Fruit fly (Drosophila melanogaster) whole organism, pupa: ENCODE results near the gene FucTB.

Experiments
- CG10348 ChIP-seq: fragments of 200-800 bp; sonication (Bioruptor generic); IDR thresholded peaks from 2 replicates; pipeline ENCODE4 v1.3.6; 2022; ENCODE audit warnings: missing biosample characterization, missing genetic modification characterization
- CG12605 ChIP-seq: fragments of 200-800 bp; sonication (Bioruptor generic); IDR thresholded peaks from 2 replicates; pipeline ENCODE4 v1.3.6; 2022; ENCODE audit warnings: missing biosample characterization, missing genetic modification characterization
- CG13204 ChIP-seq: fragments of 200-800 bp; sonication (Bioruptor generic); optimal IDR thresholded peaks from 2 replicates; lab custom pipeline; 2018; ENCODE audit warnings: missing biosample characterization, mild to moderate bottlenecking, missing genetic modification characterization, moderate library complexity
- CG14655 ChIP-seq: fragments of 200-800 bp; sonication (Bioruptor generic); optimal IDR thresholded peaks from 3 replicates; lab custom pipeline; 2017; ENCODE audit warnings: mild to moderate bottlenecking, missing biosample characterization, missing genetic modification reagents, missing genetic modification characterization
- CG15710 ChIP-seq: fragments of 200-800 bp; sonication (Bioruptor generic); optimal IDR thresholded peaks from 2 replicates; lab custom pipeline; 2018; ENCODE audit warnings: missing biosample characterization, mild to moderate bottlenecking, missing genetic modification characterization, moderate library complexity
- CG17806 ChIP-seq: fragments of 200-800 bp; sonication (Bioruptor generic); optimal IDR thresholded peaks from 2 replicates; lab custom pipeline; 2018; ENCODE audit warnings: missing biosample characterization, mild to moderate bottlenecking, missing genetic modification characterization, moderate library complexity
- CG32121 ChIP-seq: fragments of 200-800 bp; sonication (Bioruptor generic); IDR thresholded peaks from 2 replicates; pipeline ENCODE4 v1.3.6; 2022; ENCODE audit warnings: missing biosample characterization, missing genetic modification characterization
- CG34367 ChIP-seq: fragments of 200-800 bp; sonication (Bioruptor generic); optimal IDR thresholded peaks from 2 replicates; lab custom pipeline; 2018; ENCODE audit warnings: missing biosample characterization, mild to moderate bottlenecking, missing genetic modification characterization
- CG4496 ChIP-seq: fragments of 200-800 bp; sonication (Bioruptor generic); IDR thresholded peaks from 3 replicates; pipeline ENCODE4 v1.3.6; 2022; ENCODE audit warnings: missing biosample characterization, missing genetic modification characterization
- CG8159 ChIP-seq: fragments of 200-800 bp; sonication (Bioruptor generic); optimal IDR thresholded peaks from 3 replicates; lab custom pipeline; 2018; ENCODE audit warnings: missing biosample characterization, mild to moderate bottlenecking, missing genetic modification characterization, moderate library complexity
- CG8301 ChIP-seq: fragments of 200-800 bp; sonication (Bioruptor generic); optimal IDR thresholded peaks from 2 replicates; lab custom pipeline; 2018; ENCODE audit warnings: missing biosample characterization, mild to moderate bottlenecking, missing genetic modification characterization
- CG9948 ChIP-seq: fragments of 200-800 bp; sonication (Bioruptor generic); optimal IDR thresholded peaks from 2 replicates; lab custom pipeline; 2018; ENCODE audit warnings: missing biosample characterization, mild to moderate bottlenecking, missing genetic modification characterization, moderate library complexity
- D1 ChIP-seq: fragments of 200-800 bp; sonication (Bioruptor generic); optimal IDR thresholded peaks from 2 replicates; lab custom pipeline; 2018; ENCODE audit warnings: missing biosample characterization, mild to moderate bottlenecking, missing genetic modification characterization, moderate library complexity
- EcR ChIP-seq: fragments of 200-800 bp; sonication (Bioruptor generic); optimal IDR thresholded peaks from 3 replicates; lab custom pipeline; 2019; ENCODE audit warnings: missing biosample characterization, missing genetic modification characterization, mild to moderate bottlenecking, moderate library complexity, missing genetic modification reagents
- Ets98B ChIP-seq: fragments of 200-800 bp; sonication (Bioruptor generic); IDR thresholded peaks from 2 replicates; pipeline ENCODE4 v1.3.6; 2022; ENCODE audit warnings: missing biosample characterization, missing genetic modification characterization
- Pif1A ChIP-seq: fragments of 200-800 bp; sonication (Bioruptor generic); optimal IDR thresholded peaks from 3 replicates; lab custom pipeline; 2016; ENCODE audit warnings: missing biosample characterization, missing genetic modification characterization
- Pif1B ChIP-seq: fragments of 200-800 bp; sonication (Bioruptor generic); optimal IDR thresholded peaks from 3 replicates; lab custom pipeline; 2016; ENCODE audit warnings: missing biosample characterization, missing genetic modification characterization
- Snoo ChIP-seq: fragments of 200-800 bp; sonication (Bioruptor generic); optimal IDR thresholded peaks from 3 replicates; lab custom pipeline; 2017; ENCODE audit warnings: missing biosample characterization, mild to moderate bottlenecking, missing genetic modification characterization, inconsistent platforms
- fd96Ca ChIP-seq: fragments of 200-800 bp; sonication (Bioruptor generic); IDR thresholded peaks from 3 replicates; pipeline ENCODE4 v1.3.6; 2022; ENCODE audit warnings: missing biosample characterization, missing genetic modification characterization
- gl ChIP-seq: fragments of 200-800 bp; sonication (Bioruptor generic); optimal IDR thresholded peaks from 2 replicates; lab custom pipeline; 2018; ENCODE audit warnings: missing biosample characterization, mild to moderate bottlenecking, missing genetic modification characterization
- rn ChIP-seq: fragments of 200-800 bp; sonication (Bioruptor generic); IDR thresholded peaks from 2 replicates; pipeline ENCODE4 v1.3.6; 2022; ENCODE audit warnings: missing biosample characterization, missing genetic modification characterization

The FucTB gene

dm6 chr2L:9440640-9441039, 9.8 kb upstream of the FucTB start, which contains the start of gene CG33723:
CG33723 (minus strand) TSS chr2L:9440740.
- TF ChIP-seq CG17806 (no peak), CG4496 (no peak), CG9948 (tag; lab: Kevin White, UChicago) (no peak), CG8159 (no peak), CG15710 (tag; lab: Kevin White, UChicago) (no peak)
- TF ChIP-seq, all 21 proteins: peak for 0

- peak; percentile 7 for TF ChIP-seq Pif1A (GFP tag; lab: Kevin White, UChicago)
- TF ChIP-seq CG32121 (GFP tag; lab: Robert Waterston, UW): peak; percentile 42; the same call in 1 of the 2 replicates
- no peak for TF ChIP-seq rn
- TF ChIP-seq D1: no peak
- peak; percentile 44 for TF ChIP-seq CG8159
- TF ChIP-seq CG12605: no peak
- TF ChIP-seq Pif1B (GFP tag; lab: Kevin White, UChicago): no peak
- TF ChIP-seq Ets98B (GFP tag; lab: Robert Waterston, UW): peak; percentile 47
- peak; percentile 34 for TF ChIP-seq CG8301 (tag; lab: Kevin White, UChicago)
- TF ChIP-seq CG10348: no peak
- TF ChIP-seq CG17806: peak; percentile 39
- no peak; the same call in 2 of the 3 replicates for TF ChIP-seq fd96Ca (GFP tag; lab: Robert Waterston, UW)
- TF ChIP-seq CG14655: peak; percentile 40
- peak; percentile 27 for TF ChIP-seq CG9948 (tag; lab: Kevin White, UChicago)
- no peak for TF ChIP-seq CG13204
- peak; percentile 23 for TF ChIP-seq CG34367 (tag; lab: Kevin White, UChicago)
- peak; percentile 70; the same call in 1 of the 3 replicates for TF ChIP-seq CG4496
- TF ChIP-seq EcR (GFP tag; lab: Kevin White, UChicago): no peak
- TF ChIP-seq CG15710 (tag; lab: Kevin White, UChicago): peak; percentile 32
- TF ChIP-seq gl (tag; lab: Kevin White, UChicago): no peak
- TF ChIP-seq Snoo: peak; percentile 13
Measured at dm6 chr2L:9438227-9438626, 7.4 kb upstream of the FucTB start.

dm6 chr2L:9437216-9437715, 6.4 kb upstream of the FucTB start, which contains the start of gene numb:
numb (plus strand) TSS chr2L:9437469.
- TF ChIP-seq CG10348 (no peak), CG32121 (GFP tag; lab: Robert Waterston, UW) (0 out of 2 replicates have a peak, but pooled peaks have one; percentile 10), gl (tag; lab: Kevin White, UChicago) (no peak), Ets98B (GFP tag; lab: Robert Waterston, UW) (peak; percentile 45; the same call in 1 of the 2 replicates)
- TF ChIP-seq, all 21 proteins: peak for 2

- no peak for TF ChIP-seq rn
Measured at dm6 chr2L:9436504-9436903, 5.7 kb upstream of the FucTB start, which contains the start of gene RpS28-like. RpS28-like (plus strand) TSS chr2L:9436804.

dm6 chr2L:9435099-9435498, 4.2 kb upstream of the FucTB start, which contains the start of gene CG3769:
CG3769 (plus strand) TSS chr2L:9435399.
- TF ChIP-seq rn: no peak
- TF ChIP-seq, all 21 proteins: peak for 0

dm6 chr2L:9427570-9427969, 3.3 kb downstream of the FucTB start, which contains the start of gene CG42847:
CG42847 (plus strand) TSS chr2L:9427870.
- TF ChIP-seq CG12605 (no peak), CG14655 (no peak), D1 (no peak)

dm6 chr2L:9426534-9426933, 4.3 kb downstream of the FucTB start, which contains the start of gene Fbp2:
Fbp2 (plus strand) TSS chr2L:9426784.
- TF ChIP-seq CG32121 (GFP tag; lab: Robert Waterston, UW) (no peak), gl (tag; lab: Kevin White, UChicago) (no peak), Snoo (no peak), D1 (no peak), CG9948 (tag; lab: Kevin White, UChicago) (no peak), CG34367 (tag; lab: Kevin White, UChicago) (no peak), fd96Ca (GFP tag; lab: Robert Waterston, UW) (no peak), CG10348 (no peak), CG4496 (no peak), CG15710 (tag; lab: Kevin White, UChicago) (no peak), CG8159 (no peak), CG8301 (tag; lab: Kevin White, UChicago) (no peak), rn (no peak), Ets98B (GFP tag; lab: Robert Waterston, UW) (no peak), EcR (GFP tag; lab: Kevin White, UChicago) (no peak), CG17806 (no peak), CG12605 (no peak), Pif1A (GFP tag; lab: Kevin White, UChicago) (no peak), CG14655 (no peak), CG13204 (no peak)
- TF ChIP-seq, all 21 proteins: peak for 0

- TF ChIP-seq CG4496 (no peak), rn (no peak), CG17806 (no peak), CG34367 (tag; lab: Kevin White, UChicago) (no peak), CG13204 (no peak), CG14655 (no peak), CG32121 (GFP tag; lab: Robert Waterston, UW) (no peak), Snoo (no peak), CG10348 (no peak), CG9948 (tag; lab: Kevin White, UChicago) (no peak), Pif1A (GFP tag; lab: Kevin White, UChicago) (no peak), Ets98B (GFP tag; lab: Robert Waterston, UW) (no peak), fd96Ca (GFP tag; lab: Robert Waterston, UW) (no peak), D1 (no peak), CG12605 (no peak), Pif1B (GFP tag; lab: Kevin White, UChicago) (no peak), EcR (GFP tag; lab: Kevin White, UChicago) (no peak), gl (tag; lab: Kevin White, UChicago) (no peak)
Measured at dm6 chr2L:9424193-9424592, 6.7 kb downstream of the FucTB start.
